Worm (Caenorhabditis elegans) whole organism, late embryonic: ENCODE data around the gene hda-5.
"Not testable (repeated sequence)": the region's sequence is repeated elsewhere in the genome, so short reads cannot be mapped to it uniquely, and the experiment has no call there.

Source experiments
- fkh-10 ChIP-seq: fragments of 150-350 bp; optimal IDR thresholded peaks from 2 replicates; lab custom pipeline; 2014; ENCODE audit warnings: missing biosample characterization, missing genetic modification reagents, missing genetic modification characterization
- madf-2 ChIP-seq: sonication (generic microtip); optimal IDR thresholded peaks from 2 replicates; lab custom pipeline; 2017; ENCODE audit warnings: missing genetic modification characterization, missing compliant biosample characterization
- nhr-11 ChIP-seq: fragments of 150-350 bp; optimal IDR thresholded peaks from 2 replicates; lab custom pipeline; 2014; ENCODE audit warnings: missing biosample characterization, missing genetic modification characterization
- pqm-1 ChIP-seq: sonication (generic microtip); optimal IDR thresholded peaks from 2 replicates; lab custom pipeline; 2016; ENCODE audit warnings: missing genetic modification characterization, missing compliant biosample characterization

ce11 chrII:11759277-11759676 lies 39.6 kb upstream of the hda-5 start, which contains the start of the genes F44E5.4 and F44E5.5:
- TF ChIP-seq pqm-1 (tag; lab: Kevin White, UChicago); fkh-10 (GFP tag; lab: Kevin White, UChicago): not testable (repeated sequence)
- peak; percentile 82 for TF ChIP-seq madf-2 (tag; lab: Kevin White, UChicago)
- peak; percentile 80 for TF ChIP-seq nhr-11 (tag; lab: Kevin White, UChicago)
